Fruit fly (Drosophila melanogaster): ENCODE results near the gene PyK.

PyK gene

dm6 chr3R:22342708-22343107 lies 24.6 kb upstream of the PyK start:
- no peak for TF ChIP-seq Dll (optimal IDR thresholded peaks at IDR 0.05)
- TF ChIP-seq psq (optimal IDR thresholded peaks at IDR 0.05), result no peak
- TF ChIP-seq usp (GFP tag; optimal IDR thresholded peaks at IDR 0.05), result no peak
- no peak for TF ChIP-seq pan (optimal IDR thresholded peaks at IDR 0.05)
- TF ChIP-seq CG8478 (optimal IDR thresholded peaks at IDR 0.05), result no peak
- no peak for TF ChIP-seq EcR (GFP tag; optimal IDR thresholded peaks at IDR 0.05)

dm6 chr3R:22351396-22351795 lies 15.9 kb upstream of the PyK start, which contains the start of gene rdhB:
TSS of gene rdhB (plus strand) at chr3R:22351696.
- no peak for TF ChIP-seq pan (optimal IDR thresholded peaks at IDR 0.05)
- no peak for TF ChIP-seq psq (optimal IDR thresholded peaks at IDR 0.05)
- no peak for TF ChIP-seq CG8478 (optimal IDR thresholded peaks at IDR 0.05)
- TF ChIP-seq EcR (GFP tag; optimal IDR thresholded peaks at IDR 0.05), result peak in 1 of 2 experiments; percentile 29
- TF ChIP-seq Dll (optimal IDR thresholded peaks at IDR 0.05), result no peak
- no peak for TF ChIP-seq usp (GFP tag; optimal IDR thresholded peaks at IDR 0.05)

DNA sequence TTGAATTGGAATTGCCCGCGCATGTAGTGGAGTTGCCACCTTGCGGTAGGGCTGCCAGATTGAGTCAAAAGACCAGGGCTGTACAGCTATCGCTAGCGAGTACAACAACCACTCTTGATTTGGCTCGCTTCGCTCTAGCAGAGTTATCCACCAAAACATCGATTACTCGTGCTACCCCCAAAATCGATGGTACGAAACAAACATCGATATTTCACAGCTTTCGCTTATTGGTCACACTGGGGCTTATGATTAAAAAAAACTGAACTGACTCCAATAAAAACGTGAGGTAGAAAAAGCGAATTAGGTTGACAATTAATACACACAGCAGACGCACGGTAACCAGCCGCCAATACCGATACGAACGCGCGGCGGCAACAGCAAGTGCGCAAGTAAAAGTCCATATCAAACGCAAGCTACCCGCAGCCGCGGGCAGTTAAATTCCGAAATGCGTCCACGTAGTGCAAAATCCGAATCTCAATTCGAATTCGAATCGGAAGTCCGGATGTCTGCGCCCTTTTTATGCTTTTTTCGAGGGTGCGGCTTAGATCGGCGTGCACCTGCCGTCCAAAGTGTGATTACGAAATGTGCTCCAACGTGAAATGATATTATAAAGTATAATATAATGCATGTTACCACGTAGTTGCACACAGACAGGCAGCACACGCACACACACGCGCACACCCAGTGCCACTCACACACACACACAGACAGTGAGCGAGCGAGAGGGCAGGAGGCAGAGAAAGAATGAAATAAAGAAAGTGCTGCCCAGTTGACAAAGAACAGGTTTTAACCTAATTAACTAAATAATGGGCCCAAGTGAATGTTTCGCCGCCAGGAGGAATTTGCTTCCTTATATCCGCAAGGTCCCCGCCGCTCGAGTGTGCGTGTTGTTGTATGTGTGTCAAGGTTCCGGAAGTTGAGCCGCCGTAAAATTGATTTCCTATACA lies 10.6 kb upstream of the PyK start, which contains the start of gene Sar1:
Gene Sar1 (plus strand): TSS at position 222 of the 947 bp plus-strand sequence.
- TF ChIP-seq CG8478 (optimal IDR thresholded peaks at IDR 0.05) (no peak), psq (optimal IDR thresholded peaks at IDR 0.05) (no peak), pan (optimal IDR thresholded peaks at IDR 0.05) (no peak), EcR (GFP tag; optimal IDR thresholded peaks at IDR 0.05) (no peak), Dll (optimal IDR thresholded peaks at IDR 0.05) (no peak), usp (GFP tag; optimal IDR thresholded peaks at IDR 0.05) (no peak)

dm6 chr3R:22357942-22358341 lies 9.4 kb upstream of the PyK start:
- no peak for TF ChIP-seq psq (optimal IDR thresholded peaks at IDR 0.05)

- TF ChIP-seq CG8478 (optimal IDR thresholded peaks at IDR 0.05) (no peak), EcR (GFP tag; optimal IDR thresholded peaks at IDR 0.05) (no peak), usp (GFP tag; optimal IDR thresholded peaks at IDR 0.05) (no peak), pan (optimal IDR thresholded peaks at IDR 0.05) (no peak), psq (optimal IDR thresholded peaks at IDR 0.05) (no peak), Dll (optimal IDR thresholded peaks at IDR 0.05) (no peak)
These were observed 8.5 kb upstream of the PyK start for dm6 chr3R:22358810-22359209.

dm6 chr3R:22362218-22362907 lies 5.0 kb upstream of the PyK start, which contains the start of the genes JMJD6, CG7071 and Muted:
TSS of gene JMJD6 (minus strand) at chr3R:22362371.
TSS of gene CG7071 (plus strand) at chr3R:22362620.
TSS of gene Muted (plus strand) at chr3R:22362620.
- TF ChIP-seq usp (GFP tag; optimal IDR thresholded peaks at IDR 0.05), result no peak
- TF ChIP-seq pan (optimal IDR thresholded peaks at IDR 0.05), result no peak
- TF ChIP-seq psq (optimal IDR thresholded peaks at IDR 0.05), result no peak
- no peak for TF ChIP-seq EcR (GFP tag; optimal IDR thresholded peaks at IDR 0.05)
- TF ChIP-seq CG8478 (optimal IDR thresholded peaks at IDR 0.05), result no peak
- no peak for TF ChIP-seq Dll (optimal IDR thresholded peaks at IDR 0.05)

DNA sequence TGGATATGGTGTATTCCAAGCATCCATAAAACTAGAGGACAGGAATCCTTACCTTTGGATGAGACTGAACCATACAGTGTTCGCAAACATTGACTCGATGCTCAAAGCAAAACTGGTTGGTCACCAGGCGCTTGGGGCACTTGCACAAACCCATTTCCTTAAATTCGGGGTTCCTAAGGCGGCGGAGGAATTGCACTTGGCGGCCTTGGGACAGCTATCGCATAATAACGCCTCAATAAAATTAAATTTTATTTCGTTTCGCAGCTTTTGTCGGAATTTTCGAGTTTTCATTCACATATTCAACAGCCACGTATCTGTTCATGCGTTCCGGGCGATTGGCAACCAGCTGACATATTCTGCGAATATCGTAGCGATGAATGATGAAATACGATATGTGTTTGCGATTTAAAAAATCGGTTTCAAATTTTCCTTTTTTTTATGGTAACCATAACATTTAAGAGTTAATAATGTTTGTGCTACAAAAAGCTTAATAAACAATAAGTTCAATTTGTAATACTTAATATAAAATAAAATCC lies 1.6 kb upstream of the PyK start, which contains the start of gene CG5382:
Gene CG5382 (minus strand): TSS at position 324 of the 536 bp plus-strand sequence.
- TF ChIP-seq Dll (optimal IDR thresholded peaks at IDR 0.05) (no peak), psq (optimal IDR thresholded peaks at IDR 0.05) (no peak), CG8478 (optimal IDR thresholded peaks at IDR 0.05) (no peak), pan (optimal IDR thresholded peaks at IDR 0.05) (no peak)

dm6 chr3R:22368077-22368776 lies 891 bp downstream of the PyK start:
- TF ChIP-seq pan (optimal IDR thresholded peaks at IDR 0.05) (no peak), EcR (GFP tag; optimal IDR thresholded peaks at IDR 0.05) (no peak), CG8478 (optimal IDR thresholded peaks at IDR 0.05) (no peak), usp (GFP tag; optimal IDR thresholded peaks at IDR 0.05) (no peak), psq (optimal IDR thresholded peaks at IDR 0.05) (no peak), Dll (optimal IDR thresholded peaks at IDR 0.05) (no peak)

dm6 chr3R:22368777-22369214 lies 1.5 kb downstream of the PyK start:
- TF ChIP-seq pan (optimal IDR thresholded peaks at IDR 0.05) (peak; percentile 72), Dll (optimal IDR thresholded peaks at IDR 0.05) (no peak), usp (GFP tag; optimal IDR thresholded peaks at IDR 0.05) (no peak), psq (optimal IDR thresholded peaks at IDR 0.05) (no peak), EcR (GFP tag; optimal IDR thresholded peaks at IDR 0.05) (no peak), CG8478 (optimal IDR thresholded peaks at IDR 0.05) (no peak)

DNA sequence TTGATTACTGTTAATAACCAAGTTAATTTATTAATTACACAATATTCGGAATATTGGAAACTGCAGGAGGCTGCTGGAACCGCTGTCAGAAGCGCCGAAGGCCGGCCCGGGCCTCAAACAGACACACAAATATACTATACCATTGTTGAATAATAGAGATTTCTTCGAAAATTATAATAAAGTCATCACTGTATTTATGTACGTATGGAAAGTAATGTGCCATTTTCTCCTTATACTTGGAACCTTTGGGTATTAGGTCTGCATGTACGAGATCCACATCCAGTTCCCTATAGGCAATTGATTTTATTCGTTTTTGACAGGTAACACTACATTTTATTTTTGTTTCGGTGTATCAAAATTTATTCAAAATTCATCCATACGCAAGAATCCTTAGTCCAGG lies 5.2 kb downstream of the PyK start, which contains the start of gene CG7069:
Gene CG7069 (plus strand): TSS at position 301 of the 400 bp plus-strand sequence.
- TF ChIP-seq Dll (optimal IDR thresholded peaks at IDR 0.05), result no peak
- no peak for TF ChIP-seq EcR (GFP tag; optimal IDR thresholded peaks at IDR 0.05)
- TF ChIP-seq pan (optimal IDR thresholded peaks at IDR 0.05), result no peak
- no peak for TF ChIP-seq psq (optimal IDR thresholded peaks at IDR 0.05)
- no peak for TF ChIP-seq CG8478 (optimal IDR thresholded peaks at IDR 0.05)
- TF ChIP-seq usp (GFP tag; optimal IDR thresholded peaks at IDR 0.05), result no peak

DNA sequence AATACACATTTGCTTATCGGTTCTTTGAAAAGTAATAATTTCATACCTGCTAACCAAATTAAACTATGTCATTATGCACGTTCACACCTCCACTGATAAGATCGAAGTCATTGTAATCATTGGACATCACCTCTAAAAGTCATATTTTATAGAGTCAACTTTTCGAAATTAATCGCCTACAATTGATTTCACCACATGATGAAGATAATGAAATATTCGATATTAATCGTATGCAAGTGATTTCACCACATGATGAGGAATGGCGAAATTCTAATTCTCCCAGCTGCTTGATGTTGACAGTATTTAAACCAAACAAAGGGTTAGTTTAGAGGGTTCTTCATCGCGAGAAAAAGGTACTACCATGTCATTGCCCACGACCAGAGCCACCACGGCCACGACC lies 8.3 kb downstream of the PyK start, which contains the start of gene CG18596:
Gene CG18596 (plus strand): TSS at position 250 of the 400 bp plus-strand sequence.
- TF ChIP-seq psq (optimal IDR thresholded peaks at IDR 0.05) (no peak), CG8478 (optimal IDR thresholded peaks at IDR 0.05) (no peak), pan (optimal IDR thresholded peaks at IDR 0.05) (no peak), usp (GFP tag; optimal IDR thresholded peaks at IDR 0.05) (no peak), EcR (GFP tag; optimal IDR thresholded peaks at IDR 0.05) (no peak), Dll (optimal IDR thresholded peaks at IDR 0.05) (no peak)
